Worm (Caenorhabditis elegans) whole organism, L4 larva: ENCODE results near the gene Y38C1AA.7.
A peak's percentile ranks its signal among the peaks of the same experiment; 100 is the strongest.

Source experiments
- D1046.2 ChIP-seq: fragments of 200-800 bp; sonication (Bioruptor generic); IDR thresholded peaks from 2 replicates; pipeline ENCODE4 v1.3.6; 2022; ENCODE audit warnings: missing genetic modification characterization, missing compliant biosample characterization
- F26F4.8 ChIP-seq: fragments of 200-800 bp; sonication (Bioruptor generic); conservative IDR thresholded peaks from 2 replicates; pipeline ENCODE4 v1.3.6; 2022; ENCODE audit warnings: missing genetic modification characterization, missing compliant biosample characterization
- F37D6.2 ChIP-seq: sonication (generic microtip); optimal IDR thresholded peaks from 2 replicates; lab custom pipeline; 2016; ENCODE audit warnings: mild to moderate bottlenecking, missing genetic modification characterization, missing compliant biosample characterization
- F44E2.7 ChIP-seq: fragments of 200-800 bp; sonication (Bioruptor generic); IDR thresholded peaks from 2 replicates; pipeline ENCODE4 v2.1.2; 2022; ENCODE audit warnings: missing genetic modification characterization, missing compliant biosample characterization
- F49E8.2 ChIP-seq: sonication (generic microtip); optimal IDR thresholded peaks from 2 replicates; lab custom pipeline; 2016; ENCODE audit warnings: missing compliant biosample characterization, mild to moderate bottlenecking, missing genetic modification characterization, borderline replicate concordance
- Y105C5A.15 ChIP-seq: fragments of 200-800 bp; sonication (Bioruptor generic); IDR thresholded peaks from 2 replicates; pipeline ENCODE4 v1.3.6; 2022; ENCODE audit warnings: missing genetic modification characterization, missing compliant biosample characterization
- Y5F2A.4 ChIP-seq: fragments of 200-800 bp; sonication (Bioruptor generic); optimal IDR thresholded peaks from 2 replicates; lab custom pipeline; 2018; ENCODE audit warnings: mild to moderate bottlenecking, missing genetic modification characterization, missing compliant biosample characterization
- Y75B8A.6 ChIP-seq: fragments of 200-800 bp; sonication (Bioruptor generic); IDR thresholded peaks from 2 replicates; pipeline ENCODE4 v1.3.6; 2022; ENCODE audit warnings: missing genetic modification reagents, missing genetic modification characterization, missing compliant biosample characterization
- ZK337.2 ChIP-seq: fragments of 200-800 bp; sonication (Bioruptor generic); IDR thresholded peaks from 2 replicates; pipeline ENCODE4 v1.3.6; 2022; ENCODE audit warnings: missing genetic modification reagents, missing genetic modification characterization, missing compliant biosample characterization
- ZK546.5 ChIP-seq, 2 experiments: sonication (generic microtip); optimal IDR thresholded peaks; 2 replicates each; lab custom pipeline; 2017; ENCODE audit warnings: missing biosample characterization in 2 of 2, missing genetic modification characterization in 2 of 2
- aha-1 ChIP-seq: fragments of 150-350 bp; peaks from one replicate; lab custom pipeline; 2014; ENCODE audit warnings: missing biosample characterization, missing genetic modification characterization
- ama-1 ChIP-seq: fragments of 150-350 bp; optimal IDR thresholded peaks from 2 replicates; lab custom pipeline; 2014; ENCODE audit warnings: inconsistent platforms, mixed read lengths
- attf-4 ChIP-seq: sonication (generic microtip); optimal IDR thresholded peaks from 3 replicates; lab custom pipeline; 2017; ENCODE audit warnings: missing biosample characterization, missing genetic modification characterization
- ceh-62 ChIP-seq: sonication (generic microtip); optimal IDR thresholded peaks from 2 replicates; lab custom pipeline; 2017; ENCODE audit warnings: missing biosample characterization, missing genetic modification characterization
- ctbp-1 ChIP-seq: fragments of 200-800 bp; sonication (Bioruptor generic); IDR thresholded peaks from 2 replicates; pipeline ENCODE4 v1.3.6; 2022; ENCODE audit warnings: missing genetic modification reagents, missing genetic modification characterization, missing compliant biosample characterization
- daf-16 ChIP-seq, 3 experiments: sonication (generic microtip); optimal IDR thresholded peaks; 2 replicates each; lab custom pipeline; 2016 to 2017; ENCODE audit warnings: missing genetic modification characterization in 3 of 3, missing genetic modification reagents in 3 of 3, mild to moderate bottlenecking in 2 of 3, missing compliant biosample characterization in 2 of 3, missing biosample characterization in 1 of 3, moderate library complexity in 1 of 3
- daf-8 ChIP-seq: fragments of 200-800 bp; sonication (Bioruptor generic); IDR thresholded peaks from 2 replicates; pipeline ENCODE4 v1.3.6; 2022; ENCODE audit warnings: missing genetic modification characterization, missing compliant biosample characterization
- egl-27 ChIP-seq: sonication (generic microtip); optimal IDR thresholded peaks from 3 replicates; lab custom pipeline; 2017; ENCODE audit warnings: missing biosample characterization, missing genetic modification reagents, missing genetic modification characterization
- egl-43 ChIP-seq: fragments of 200-800 bp; sonication (Bioruptor generic); IDR thresholded peaks from 2 replicates; pipeline ENCODE4 v1.3.6; 2022; ENCODE audit warnings: missing genetic modification reagents, missing genetic modification characterization, missing compliant biosample characterization
- hlh-11 ChIP-seq: fragments of 200-800 bp; sonication (Bioruptor generic); optimal IDR thresholded peaks from 2 replicates; lab custom pipeline; 2018; ENCODE audit warnings: mild to moderate bottlenecking, missing genetic modification characterization, missing compliant biosample characterization
- hlh-30 ChIP-seq: sonication (generic microtip); optimal IDR thresholded peaks from 2 replicates; lab custom pipeline; 2017; ENCODE audit warnings: antibody characterized with exemption, mild to moderate bottlenecking, missing genetic modification characterization, missing compliant biosample characterization; ENCODE audit not compliant: insufficient read depth
- lin-1 ChIP-seq: fragments of 200-800 bp; sonication (Bioruptor generic); IDR thresholded peaks from 2 replicates; pipeline ENCODE4 v1.3.6; 2022; ENCODE audit warnings: missing genetic modification reagents, missing genetic modification characterization, missing compliant biosample characterization
- lin-29 ChIP-seq: fragments of 200-800 bp; sonication (Bioruptor generic); IDR thresholded peaks from 2 replicates; pipeline ENCODE4 v1.3.6; 2022; ENCODE audit warnings: missing genetic modification reagents, missing genetic modification characterization, missing compliant biosample characterization
- madf-9 ChIP-seq: fragments of 200-800 bp; sonication (Bioruptor generic); conservative IDR thresholded peaks from 2 replicates; pipeline ENCODE4 v1.3.6; 2022; ENCODE audit warnings: missing genetic modification reagents, missing genetic modification characterization, missing compliant biosample characterization
- mdt-29 ChIP-seq: fragments of 200-800 bp; sonication (Bioruptor generic); IDR thresholded peaks from 2 replicates; pipeline ENCODE4 v1.3.6; 2022; ENCODE audit warnings: missing genetic modification reagents, missing genetic modification characterization, missing compliant biosample characterization
- nhr-102 ChIP-seq: sonication (generic microtip); optimal IDR thresholded peaks from 2 replicates; lab custom pipeline; 2016; ENCODE audit warnings: mild to moderate bottlenecking, missing genetic modification characterization, moderate library complexity, missing compliant biosample characterization
- nhr-11 ChIP-seq: fragments of 150-350 bp; optimal IDR thresholded peaks from 2 replicates; lab custom pipeline; 2014; ENCODE audit warnings: missing biosample characterization, missing genetic modification characterization
- nhr-237 ChIP-seq: sonication (generic microtip); optimal IDR thresholded peaks from 2 replicates; lab custom pipeline; 2017; ENCODE audit warnings: missing biosample characterization, missing genetic modification characterization
- nhr-28 ChIP-seq: fragments of 150-350 bp; optimal IDR thresholded peaks from 2 replicates; lab custom pipeline; 2014; ENCODE audit warnings: missing biosample characterization, missing genetic modification characterization
- nhr-48 ChIP-seq: sonication (generic microtip); optimal IDR thresholded peaks from 2 replicates; lab custom pipeline; 2016; ENCODE audit warnings: mild to moderate bottlenecking, missing genetic modification characterization, missing compliant biosample characterization
- nhr-6 ChIP-seq: fragments of 150-350 bp; optimal IDR thresholded peaks from 2 replicates; lab custom pipeline; 2014; ENCODE audit warnings: missing biosample characterization, missing genetic modification characterization
- nhr-76 ChIP-seq: fragments of 150-350 bp; optimal IDR thresholded peaks from 2 replicates; lab custom pipeline; 2014; ENCODE audit warnings: missing biosample characterization, missing genetic modification characterization
- rbr-2 ChIP-seq: sonication (generic microtip); optimal IDR thresholded peaks from 2 replicates; lab custom pipeline; 2016; ENCODE audit warnings: missing genotype, missing genetic modification characterization, missing compliant biosample characterization
- set-16 ChIP-seq: fragments of 200-800 bp; sonication (Bioruptor generic); IDR thresholded peaks from 2 replicates; pipeline ENCODE4 v1.3.6; 2022; ENCODE audit warnings: missing genetic modification reagents, missing genetic modification characterization, missing compliant biosample characterization
- spr-1 ChIP-seq: sonication (generic microtip); optimal IDR thresholded peaks from 2 replicates; lab custom pipeline; 2016; ENCODE audit warnings: mild to moderate bottlenecking, missing genetic modification characterization, missing compliant biosample characterization
- tag-97 ChIP-seq: fragments of 200-800 bp; sonication (Bioruptor generic); IDR thresholded peaks from 2 replicates; pipeline ENCODE4 v1.3.6; 2022; ENCODE audit warnings: missing genetic modification characterization, missing compliant biosample characterization
- unc-62 ChIP-seq, 3 experiments: fragments of 150-350 bp in 1 of 3; sonication (generic microtip); optimal IDR thresholded peaks in 2 of 3; peaks in 1 of 3; 1 replicate in 1 of 3; 2 replicates in 2 of 3; lab custom pipeline; 2014 to 2017; ENCODE audit warnings: missing biosample characterization in 3 of 3, missing genetic modification characterization in 3 of 3, missing genetic modification reagents in 3 of 3, missing genotype in 1 of 3
- zag-1 ChIP-seq: fragments of 150-350 bp; optimal IDR thresholded peaks from 2 replicates; lab custom pipeline; 2014; ENCODE audit warnings: missing biosample characterization, missing genetic modification characterization
- zfp-3 ChIP-seq: fragments of 200-800 bp; sonication (Bioruptor generic); conservative IDR thresholded peaks from 2 replicates; pipeline ENCODE4 v1.3.6; 2022; ENCODE audit warnings: missing genetic modification reagents, missing genetic modification characterization, missing compliant biosample characterization

The Y38C1AA.7 gene

DNA sequence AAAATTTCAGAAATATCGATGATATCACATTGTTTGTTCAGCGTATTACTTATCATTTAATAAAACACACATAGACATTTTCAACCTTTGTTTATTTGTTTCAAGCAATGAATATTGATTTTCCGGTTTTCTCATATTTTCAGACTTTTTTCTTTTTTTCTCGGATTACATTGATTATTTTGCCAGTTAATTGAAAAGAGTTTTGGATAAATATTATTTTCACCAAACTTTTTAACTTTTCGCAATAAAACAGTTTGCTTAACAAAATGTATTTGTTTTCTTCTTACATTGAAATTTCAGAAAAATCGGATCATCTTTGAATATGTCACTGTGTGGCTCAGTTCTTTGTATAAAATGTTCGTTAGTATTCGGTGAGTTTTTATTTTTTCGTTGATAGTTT is 3.8 kb downstream of the Y38C1AA.7 start, which contains the start of gene Y38C1AA.6:
Gene Y38C1AA.6 (plus strand): TSS at position 301 of the 400 bp plus-strand sequence.
- no peak for TF ChIP-seq Y5F2A.4
- TF ChIP-seq daf-16 (GFP tag; optimal IDR thresholded peaks at IDR 0.05; lab: Kevin White, UChicago) = no peak
- peak; percentile 62 for TF ChIP-seq daf-16 (tag; optimal IDR thresholded peaks at IDR 0.05; lab: Kevin White, UChicago)
- no peak for TF ChIP-seq Y75B8A.6 (GFP tag; lab: Robert Waterston, UW)

DNA sequence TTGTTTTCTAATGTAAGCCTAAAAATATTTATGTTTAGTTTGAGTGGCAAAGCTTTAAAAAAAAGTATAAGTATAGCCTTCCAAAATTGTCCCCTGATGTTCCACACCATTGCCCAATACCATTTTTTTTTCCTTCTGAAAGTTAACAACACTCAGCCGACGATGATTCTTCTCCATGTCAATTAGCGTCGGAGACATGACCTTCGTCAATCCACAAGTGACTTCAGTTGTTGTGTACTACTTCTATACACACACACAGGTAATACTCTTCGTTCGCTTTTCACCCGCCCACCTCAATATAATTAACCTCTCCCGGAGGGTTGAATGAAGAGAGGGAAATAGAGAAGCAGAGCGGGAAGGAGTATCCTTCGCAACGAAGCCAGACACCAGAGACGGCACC is 6.0 kb downstream of the Y38C1AA.7 start, which contains the start of gene cutl-24:
Gene cutl-24 (plus strand): TSS at position 301 of the 400 bp plus-strand sequence.
- TF ChIP-seq rbr-2 (tag; lab: Kevin White, UChicago) (no peak), tag-97 (GFP tag; lab: Robert Waterston, UW) (no peak), ctbp-1 (GFP tag; lab: Robert Waterston, UW) (no peak), zag-1 (tag; lab: Kevin White, UChicago) (no peak), F49E8.2 (tag; lab: Kevin White, UChicago) (no peak), egl-43 (GFP tag; lab: Robert Waterston, UW) (no peak), lin-29 (GFP tag; lab: Robert Waterston, UW) (no peak), Y75B8A.6 (GFP tag; lab: Robert Waterston, UW) (no peak), F26F4.8 (GFP tag; lab: Robert Waterston, UW) (no peak), D1046.2 (no peak), nhr-11 (no peak)

DNA sequence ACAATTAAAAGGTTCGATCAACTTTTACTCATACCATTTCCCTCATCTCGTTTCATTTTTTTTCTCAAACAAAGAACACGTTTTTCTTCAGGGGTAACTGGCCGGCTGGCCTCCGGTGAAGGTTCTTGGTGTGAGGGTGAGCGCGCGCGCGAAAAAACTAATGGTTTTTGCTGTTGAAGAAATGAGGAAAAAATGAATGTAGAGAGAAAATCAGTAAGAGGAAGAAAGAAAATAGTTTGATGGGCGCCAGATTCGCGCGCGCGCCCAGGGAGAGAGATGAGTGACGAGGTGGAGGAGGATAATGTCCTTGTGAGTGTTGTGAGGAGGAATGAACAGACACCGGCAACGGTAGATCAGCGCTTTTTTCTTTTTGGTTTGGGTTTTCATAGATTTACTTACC is 12.3 kb downstream of the Y38C1AA.7 start:
- TF ChIP-seq F49E8.2 (tag; lab: Kevin White, UChicago) = no peak
- TF ChIP-seq attf-4 (tag; lab: Kevin White, UChicago) = no peak
- no peak for TF ChIP-seq Y105C5A.15
- peak in 1 of 2 experiments; percentile 78 for TF ChIP-seq unc-62 (GFP tag; optimal IDR thresholded peaks at IDR 0.05 in 1 of 2; lab: Kevin White, UChicago)
- no peak for TF ChIP-seq unc-62 (tag; optimal IDR thresholded peaks at IDR 0.05; lab: Kevin White, UChicago)
- TF ChIP-seq hlh-30 = peak; percentile 5
- 0 out of 2 replicates have a peak, but pooled peaks have one; percentile 13 for TF ChIP-seq set-16
- TF ChIP-seq, all 104 proteins: peak for 3

DNA sequence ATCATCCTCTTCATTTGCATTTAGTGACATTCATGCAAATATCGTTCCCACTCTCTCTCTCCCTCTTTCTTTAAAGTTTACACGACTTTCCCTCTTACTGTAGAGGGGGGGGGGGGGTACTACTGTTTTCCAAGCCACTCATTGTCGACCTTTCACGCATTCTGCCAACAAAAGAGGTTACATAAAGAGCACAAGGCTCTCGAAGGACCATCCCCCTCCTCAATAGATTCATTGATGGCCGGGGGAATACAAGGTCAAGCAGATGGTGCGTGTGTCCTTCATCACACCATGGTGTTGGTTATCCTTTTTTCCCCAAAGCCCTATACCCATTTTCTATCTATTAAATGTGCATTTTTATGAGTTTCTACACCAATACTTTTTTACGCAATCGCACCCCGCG is 14.2 kb downstream of the Y38C1AA.7 start:
- TF ChIP-seq F44E2.7 (GFP tag; lab: Robert Waterston, UW) = no peak
- peak; percentile 42 for TF ChIP-seq aha-1 (tag; lab: Kevin White, UChicago)

DNA sequence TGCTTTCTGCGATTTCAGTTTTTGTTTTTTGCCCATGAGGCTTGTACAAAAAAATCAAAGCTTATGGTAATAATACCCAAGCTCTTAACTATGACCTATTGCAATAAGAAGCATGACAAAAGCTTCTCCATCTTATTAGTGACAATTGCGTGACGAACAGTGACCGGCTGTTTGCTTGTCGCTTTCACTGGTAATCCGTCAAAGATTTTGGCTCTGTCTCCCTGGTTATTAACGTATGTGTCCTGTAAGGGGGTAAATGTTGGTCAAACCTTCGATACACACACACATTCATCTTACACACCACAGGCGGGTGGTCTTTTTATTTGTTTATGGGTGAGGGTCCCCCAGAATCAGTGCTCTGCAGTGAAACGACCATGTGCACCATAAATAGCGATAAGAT is 15.4 kb downstream of the Y38C1AA.7 start:
- TF ChIP-seq aha-1 (tag; lab: Kevin White, UChicago) (peak; percentile 56), rbr-2 (tag; lab: Kevin White, UChicago) (no peak)

DNA sequence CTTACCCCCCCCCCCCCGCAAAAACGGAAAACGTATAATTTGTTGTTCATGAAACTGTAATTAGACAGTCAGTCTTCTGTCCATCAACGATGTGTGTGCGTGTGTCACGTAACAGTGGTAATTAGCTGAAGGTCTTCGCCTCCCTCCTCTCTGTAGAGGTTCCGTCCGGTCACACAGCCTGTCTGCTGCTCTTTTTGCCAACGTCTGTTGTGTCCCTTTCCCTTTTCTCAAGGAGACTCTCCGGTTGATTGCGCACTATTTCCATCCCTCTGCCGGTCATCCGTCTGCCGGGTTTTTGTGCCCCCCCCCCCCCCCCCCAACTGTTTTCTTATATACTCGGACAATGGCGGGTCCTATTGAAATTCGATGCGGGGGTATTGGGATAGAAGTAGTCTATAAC is 16.9 kb downstream of the Y38C1AA.7 start:
- TF ChIP-seq mdt-29 (GFP tag; lab: Robert Waterston, UW) = no peak
- no peak for TF ChIP-seq attf-4 (tag; lab: Kevin White, UChicago)
- TF ChIP-seq hlh-30 = no peak
- 0 out of 2 replicates have a peak, but pooled peaks have one; percentile 21 for TF ChIP-seq zfp-3 (GFP tag; lab: Robert Waterston, UW)
- no peak for TF ChIP-seq nhr-237
- no peak for TF ChIP-seq F37D6.2 (tag; lab: Kevin White, UChicago)
- peak; percentile 66 for TF ChIP-seq set-16
- TF ChIP-seq, all 104 proteins: peak for 2

DNA sequence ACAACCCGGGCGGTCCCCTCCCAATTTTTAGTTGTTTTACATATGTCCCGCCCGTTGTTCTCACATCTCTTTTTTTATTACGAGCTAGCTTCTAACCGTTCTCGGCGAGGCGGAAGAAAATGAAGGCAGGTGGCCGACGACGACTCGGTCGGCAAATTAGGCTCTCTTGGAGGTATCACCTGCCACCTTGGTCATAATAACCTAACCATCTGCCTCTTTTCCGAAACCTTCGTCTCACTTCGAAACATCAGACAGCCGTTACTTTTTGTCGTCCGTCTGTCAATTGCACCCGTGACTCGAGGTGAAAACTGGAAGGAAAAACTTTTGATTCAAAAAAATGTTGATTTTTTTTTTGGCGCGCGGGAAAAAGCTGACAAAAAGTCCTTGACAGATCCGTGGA is 18.7 kb downstream of the Y38C1AA.7 start:
- no peak for TF ChIP-seq nhr-6 (tag; lab: Kevin White, UChicago)
- TF ChIP-seq ama-1 (lab: Kevin White, UChicago) = no peak
- TF ChIP-seq ceh-62 (tag; lab: Kevin White, UChicago) = no peak
- no peak for TF ChIP-seq lin-29 (GFP tag; lab: Robert Waterston, UW)
- no peak for TF ChIP-seq attf-4 (tag; lab: Kevin White, UChicago)
- no peak for TF ChIP-seq spr-1
- no peak for TF ChIP-seq nhr-28 (tag; lab: Kevin White, UChicago)
- TF ChIP-seq ZK546.5 (tag; optimal IDR thresholded peaks at IDR 0.05; lab: Kevin White, UChicago) = no peak
- no peak for TF ChIP-seq ZK337.2 (GFP tag; lab: Robert Waterston, UW)
- TF ChIP-seq hlh-30 = no peak
- TF ChIP-seq egl-27 (tag; lab: Kevin White, UChicago) = no peak
- TF ChIP-seq lin-1 = no peak
- no peak for TF ChIP-seq nhr-76 (tag; lab: Kevin White, UChicago)
- no peak for TF ChIP-seq madf-9
- no peak for TF ChIP-seq nhr-48
- no peak for TF ChIP-seq hlh-11 (tag; lab: Kevin White, UChicago)
- no peak for TF ChIP-seq daf-8 (GFP tag; lab: Robert Waterston, UW)
- TF ChIP-seq nhr-102 = no peak
- TF ChIP-seq, all 104 proteins: peak for 0
